Worm (Caenorhabditis elegans): ENCODE data around the gene ZK809.1.

ZK809.1 gene

DNA sequence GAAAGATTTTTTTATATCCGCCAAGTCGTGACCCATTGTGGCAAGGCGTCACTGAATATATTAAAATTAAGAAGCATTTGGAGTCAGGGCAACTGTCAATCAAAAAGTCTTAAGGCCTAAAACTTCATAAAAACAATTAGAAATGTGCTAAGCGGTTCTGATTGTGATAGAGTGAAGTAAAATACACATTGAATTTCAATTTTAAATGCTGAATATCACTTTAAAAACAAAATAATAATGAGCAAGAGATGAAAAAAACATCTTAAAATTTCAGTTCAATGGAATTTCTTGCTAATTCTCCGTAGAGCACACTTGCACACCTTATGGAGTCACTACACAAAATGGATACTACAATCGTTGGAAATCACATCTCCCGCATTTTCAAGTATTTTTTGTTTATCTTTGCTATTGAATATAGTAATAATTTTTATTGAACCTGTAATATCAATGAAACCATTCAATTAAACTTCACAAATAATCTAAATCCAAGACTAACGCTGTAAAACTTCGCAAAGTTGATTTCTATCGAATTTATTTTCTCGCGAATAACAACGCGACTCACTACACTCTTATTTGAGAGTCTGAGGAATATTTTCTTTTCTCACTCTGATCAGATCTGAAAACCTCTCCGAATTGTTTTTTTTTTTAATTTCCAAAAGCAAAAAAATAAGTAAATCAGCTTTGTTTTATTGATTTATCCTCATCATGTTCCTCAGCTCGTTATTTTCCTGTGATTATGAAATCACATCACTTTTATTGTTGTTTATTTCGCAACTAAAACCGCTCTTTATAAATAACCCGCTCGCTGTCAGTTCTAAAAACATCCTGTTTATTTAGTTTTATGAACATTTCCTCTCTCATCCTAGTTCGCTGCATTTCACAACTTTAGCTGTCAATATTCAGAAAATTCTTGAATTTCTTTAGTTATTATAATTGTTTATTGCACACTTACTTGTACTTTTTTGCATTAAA, 6.2 kb upstream of the ZK809.1 start, which contains the start of gene mars-1 (continued):
- peak; percentile 60 for TF ChIP-seq jun-1 (tag; optimal IDR thresholded peaks at IDR 0.05)
- peak; percentile 76 for TF ChIP-seq lir-3 (tag; optimal IDR thresholded peaks at IDR 0.05; ENCODE audit: poor library complexity)

ce11 chrIV:11636409-11636723, 5.5 kb upstream of the ZK809.1 start, which contains the start of gene F58B3.6:
F58B3.6 (plus strand) TSS chrIV:11636648.
- no peak for TF ChIP-seq sup-37 (GFP tag; optimal IDR thresholded peaks at IDR 0.05)
- no peak for TF ChIP-seq aha-1 (tag; optimal IDR thresholded peaks at IDR 0.05)
- TF ChIP-seq rnt-1 (tag; optimal IDR thresholded peaks at IDR 0.05), result peak; percentile 53
- TF ChIP-seq blmp-1 (tag; optimal IDR thresholded peaks at IDR 0.05), result peak; percentile 76
- no peak for TF ChIP-seq nhr-84 (tag; optimal IDR thresholded peaks at IDR 0.05)
- TF ChIP-seq lir-3 (tag; optimal IDR thresholded peaks at IDR 0.05; ENCODE audit: poor library complexity), result peak; percentile 54
- no peak for TF ChIP-seq elt-2 (tag; optimal IDR thresholded peaks at IDR 0.05)
- no peak for TF ChIP-seq irx-1 (tag; optimal IDR thresholded peaks at IDR 0.05)
- TF ChIP-seq ceh-8 (GFP tag; optimal IDR thresholded peaks at IDR 0.05), result no peak
- TF ChIP-seq jun-1 (tag; optimal IDR thresholded peaks at IDR 0.05), result no peak
- TF ChIP-seq zag-1 (tag; optimal IDR thresholded peaks at IDR 0.05), result no peak
- TF ChIP-seq egl-27 (tag; optimal IDR thresholded peaks at IDR 0.05), result no peak
- peak in 1 of 2 experiments; percentile 33 for TF ChIP-seq efl-1 (optimal IDR thresholded peaks at IDR 0.05)
- peak; percentile 7 to 39 for TF ChIP-seq efl-1 (GFP tag; optimal IDR thresholded peaks at IDR 0.05 in 1 of 2)
- TF ChIP-seq nhr-76 (tag; optimal IDR thresholded peaks at IDR 0.05), result no peak
- TF ChIP-seq hlh-17 (GFP tag; optimal IDR thresholded peaks at IDR 0.05; ENCODE audit: borderline replicate concordance), result no peak
- TF ChIP-seq C16A3.4 (tag; optimal IDR thresholded peaks at IDR 0.05), result peak; percentile 53
- TF ChIP-seq unc-130 (tag; optimal IDR thresholded peaks at IDR 0.05), result peak; percentile 54
- TF ChIP-seq dpl-1 (GFP tag; optimal IDR thresholded peaks at IDR 0.05), result peak in 2 of 3 experiments; percentile 15 to 45
- no peak for TF ChIP-seq nhr-28 (tag; optimal IDR thresholded peaks at IDR 0.05)
- no peak for TF ChIP-seq mab-9 (GFP tag; IDR thresholded peaks at IDR 0.05)
- no peak for TF ChIP-seq snpc-4 (tag; optimal IDR thresholded peaks at IDR 0.05)
- no peak for TF ChIP-seq unc-62 (GFP tag; optimal IDR thresholded peaks at IDR 0.05)
- TF ChIP-seq lin-39 (tag; optimal IDR thresholded peaks at IDR 0.05), result no peak
- TF ChIP-seq lin-35 (GFP tag; optimal IDR thresholded peaks at IDR 0.05), result peak; percentile 22 to 71
- peak; percentile 26 to 65 for TF ChIP-seq lsy-2 (tag; optimal IDR thresholded peaks at IDR 0.05)
- peak; percentile 84 for TF ChIP-seq snu-23 (GFP tag; optimal IDR thresholded peaks at IDR 0.05)
- no peak for TF ChIP-seq aly-2 (tag; optimal IDR thresholded peaks at IDR 0.05)
- TF ChIP-seq fkh-4 (tag; optimal IDR thresholded peaks at IDR 0.05; ENCODE audit: borderline replicate concordance), result no peak
- no peak for TF ChIP-seq nhr-47 (tag; optimal IDR thresholded peaks at IDR 0.05)
- peak; percentile 73 for TF ChIP-seq mep-1 (tag; optimal IDR thresholded peaks at IDR 0.05)
- no peak for TF ChIP-seq dsc-1 (tag; optimal IDR thresholded peaks at IDR 0.05)
- no peak for TF ChIP-seq efl-3 (GFP tag; optimal IDR thresholded peaks at IDR 0.05)
- TF ChIP-seq nhr-85 (tag), result no peak
- TF ChIP-seq ztf-11 (tag; optimal IDR thresholded peaks at IDR 0.05), result no peak
- no peak for TF ChIP-seq isw-1 (GFP tag; IDR thresholded peaks at IDR 0.05)
- no peak for TF ChIP-seq C04F5.9 (tag; optimal IDR thresholded peaks at IDR 0.05)
- TF ChIP-seq elt-3 (tag; optimal IDR thresholded peaks at IDR 0.05), result peak in 2 of 6 experiments; percentile 16 to 67
- no peak for TF ChIP-seq sptf-1 (tag; optimal IDR thresholded peaks at IDR 0.05)
- TF ChIP-seq grh-1 (GFP tag; IDR thresholded peaks at IDR 0.05), result no peak
- TF ChIP-seq fkh-8 (tag; optimal IDR thresholded peaks at IDR 0.05), result no peak
- TF ChIP-seq ceh-88 (GFP tag; IDR thresholded peaks at IDR 0.05), result no peak
- TF ChIP-seq nhr-19 (GFP tag; conservative IDR thresholded peaks at IDR 0.05), result peak; percentile 77
- TF ChIP-seq egl-13 (tag; optimal IDR thresholded peaks at IDR 0.05), result no peak
- no peak for TF ChIP-seq vab-15 (tag; optimal IDR thresholded peaks at IDR 0.05)
- TF ChIP-seq Y116A8C.19 (tag; optimal IDR thresholded peaks at IDR 0.05; ENCODE audit: borderline replicate concordance), result no peak
- no peak for TF ChIP-seq lin-13 (GFP tag; optimal IDR thresholded peaks at IDR 0.05)
- no peak for TF ChIP-seq ets-5 (GFP tag; IDR thresholded peaks at IDR 0.05)
- TF ChIP-seq unc-86 (tag; optimal IDR thresholded peaks at IDR 0.05), result no peak

Measured in whole organism, L1 larva.